Fruit fly (Drosophila melanogaster): ENCODE data around the gene Cpr35B.

- TF ChIP-seq Hr38 (GFP tag; optimal IDR thresholded peaks at IDR 0.05) (no peak), pdm3 (GFP tag; optimal IDR thresholded peaks at IDR 0.05) (no peak), Eip78C (GFP tag) (no peak), Lpt (GFP tag; optimal IDR thresholded peaks at IDR 0.05) (no peak), Hr39 (GFP tag; optimal IDR thresholded peaks at IDR 0.05) (no peak), CG10631 (GFP tag; optimal IDR thresholded peaks at IDR 0.05) (no peak), CG6854 (GFP tag; optimal IDR thresholded peaks at IDR 0.05) (no peak)
Measured at dm6 chr2L:14448784-14449183, 23.8 kb upstream of the Cpr35B start.

All from whole organism, prepupa.